Fruit fly (Drosophila melanogaster) whole organism, pupa: ENCODE data around the gene Sf3b5.
A peak's percentile ranks its signal among the peaks of the same experiment; 100 is the strongest.

Experiments used
- CG14655 ChIP-seq: fragments of 200-800 bp; sonication (Bioruptor generic); optimal IDR thresholded peaks from 3 replicates; lab custom pipeline; 2017; ENCODE audit warnings: mild to moderate bottlenecking, missing biosample characterization, missing genetic modification reagents, missing genetic modification characterization
- CG15710 ChIP-seq: fragments of 200-800 bp; sonication (Bioruptor generic); optimal IDR thresholded peaks from 2 replicates; lab custom pipeline; 2018; ENCODE audit warnings: missing biosample characterization, mild to moderate bottlenecking, missing genetic modification characterization, moderate library complexity
- CG32121 ChIP-seq: fragments of 200-800 bp; sonication (Bioruptor generic); IDR thresholded peaks from 2 replicates; pipeline ENCODE4 v1.3.6; 2022; ENCODE audit warnings: missing biosample characterization, missing genetic modification characterization
- CG34367 ChIP-seq: fragments of 200-800 bp; sonication (Bioruptor generic); optimal IDR thresholded peaks from 2 replicates; lab custom pipeline; 2018; ENCODE audit warnings: missing biosample characterization, mild to moderate bottlenecking, missing genetic modification characterization
- CG4496 ChIP-seq: fragments of 200-800 bp; sonication (Bioruptor generic); IDR thresholded peaks from 3 replicates; pipeline ENCODE4 v1.3.6; 2022; ENCODE audit warnings: missing biosample characterization, missing genetic modification characterization
- CG8301 ChIP-seq: fragments of 200-800 bp; sonication (Bioruptor generic); optimal IDR thresholded peaks from 2 replicates; lab custom pipeline; 2018; ENCODE audit warnings: missing biosample characterization, mild to moderate bottlenecking, missing genetic modification characterization
- CG9948 ChIP-seq: fragments of 200-800 bp; sonication (Bioruptor generic); optimal IDR thresholded peaks from 2 replicates; lab custom pipeline; 2018; ENCODE audit warnings: missing biosample characterization, mild to moderate bottlenecking, missing genetic modification characterization, moderate library complexity
- EcR ChIP-seq: fragments of 200-800 bp; sonication (Bioruptor generic); optimal IDR thresholded peaks from 3 replicates; lab custom pipeline; 2019; ENCODE audit warnings: missing biosample characterization, missing genetic modification characterization, mild to moderate bottlenecking, moderate library complexity, missing genetic modification reagents
- fd96Ca ChIP-seq: fragments of 200-800 bp; sonication (Bioruptor generic); IDR thresholded peaks from 3 replicates; pipeline ENCODE4 v1.3.6; 2022; ENCODE audit warnings: missing biosample characterization, missing genetic modification characterization

DNA sequence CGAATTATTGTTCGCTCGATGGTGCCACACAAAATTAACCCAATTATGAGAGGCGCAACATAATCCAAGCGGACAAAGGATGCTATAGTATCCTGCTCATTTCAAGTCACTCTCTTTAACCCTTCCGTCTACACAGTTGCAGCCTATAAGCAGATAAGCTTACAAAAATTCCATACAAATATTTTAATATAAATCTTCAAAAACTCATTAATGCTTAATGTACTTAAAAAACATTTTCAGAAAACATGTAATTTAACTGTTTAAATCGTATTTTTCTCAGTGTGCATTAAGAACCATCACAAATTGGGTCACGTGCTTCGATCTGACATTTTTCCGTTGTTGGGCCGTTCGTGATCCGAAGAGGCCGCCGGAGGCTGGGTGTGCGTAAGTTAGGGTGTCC lies 46.3 kb downstream of the Sf3b5 start:
- TF ChIP-seq CG32121 (GFP tag; lab: Robert Waterston, UW), result no peak
- peak; percentile 20 for TF ChIP-seq CG14655 (GFP tag; lab: Kevin White, UChicago)
- peak; percentile 18 for TF ChIP-seq CG8301 (tag; lab: Kevin White, UChicago)
- TF ChIP-seq CG9948 (tag; lab: Kevin White, UChicago), result peak; percentile 51
- no peak for TF ChIP-seq fd96Ca
- no peak for TF ChIP-seq EcR (GFP tag; lab: Kevin White, UChicago)
- peak; percentile 37 for TF ChIP-seq CG15710
- TF ChIP-seq CG4496 (GFP tag; lab: Robert Waterston, UW), result no peak
- peak; percentile 3 for TF ChIP-seq CG34367
